Fruit fly (Drosophila melanogaster): ENCODE results near the gene ph-d.

The ph-d gene

DNA sequence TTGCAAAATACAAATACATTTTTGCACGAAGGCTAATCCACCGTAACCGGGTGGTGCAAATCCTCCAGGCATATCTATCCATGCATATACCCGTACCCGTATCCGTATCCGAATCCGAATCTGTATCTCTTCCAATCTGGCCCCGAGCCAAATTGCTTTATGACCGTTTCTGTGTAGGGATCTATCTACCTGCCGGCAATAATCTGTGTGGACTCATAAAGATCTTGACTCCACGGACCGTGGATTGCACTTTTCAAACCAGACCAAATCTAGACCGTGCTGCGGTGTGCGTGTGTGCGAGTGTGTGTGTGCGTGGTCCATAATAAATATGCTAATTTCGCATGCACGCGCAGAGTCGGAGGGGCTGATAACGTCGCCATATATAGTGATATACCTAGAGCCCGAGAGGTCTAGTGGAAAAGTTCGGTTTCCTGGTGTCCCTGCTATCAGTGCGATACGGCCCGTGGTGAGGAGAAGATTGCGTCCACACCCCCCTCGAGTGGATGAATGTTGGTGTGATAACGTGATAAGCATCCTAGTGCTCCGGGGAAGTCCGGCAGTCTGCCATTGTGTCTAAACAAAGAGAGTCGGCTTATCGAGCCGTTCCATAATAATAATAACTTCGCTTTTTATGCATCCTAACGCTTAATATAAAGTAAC, 19.3 kb upstream of the ph-d start:
- TF ChIP-seq Sox14 (GFP tag; optimal IDR thresholded peaks at IDR 0.05): peak; percentile 24
- peak; percentile 86 for TF ChIP-seq vri (GFP tag; optimal IDR thresholded peaks at IDR 0.05)
- TF ChIP-seq svp (GFP tag): peak; percentile 78
- TF ChIP-seq OdsH (GFP tag; optimal IDR thresholded peaks at IDR 0.05): no peak
- no peak for TF ChIP-seq salr (GFP tag; optimal IDR thresholded peaks at IDR 0.05)
- no peak for TF ChIP-seq dsx (GFP tag; optimal IDR thresholded peaks at IDR 0.05; ENCODE audit: poor library complexity, severe bottlenecking)

DNA sequence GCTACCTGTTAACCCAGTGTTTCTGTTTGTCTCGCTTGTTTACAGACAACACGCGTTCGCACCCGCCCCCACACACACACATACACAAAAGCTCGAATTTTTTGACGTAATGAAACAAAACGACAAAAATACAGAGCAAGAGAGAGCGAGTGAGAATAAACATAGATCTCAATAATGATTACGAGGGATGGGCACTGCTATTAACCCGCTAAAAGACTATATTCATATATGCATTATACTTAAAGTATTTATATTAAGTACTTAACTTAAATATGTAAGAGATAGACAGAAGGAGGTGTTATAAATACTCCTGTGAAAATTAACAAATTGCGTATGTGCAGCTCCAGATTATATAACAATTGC, 18.7 kb upstream of the ph-d start:
- TF ChIP-seq Ets96B (tag; optimal IDR thresholded peaks at IDR 0.05): peak; percentile 16
- peak; percentile 41 for TF ChIP-seq Hr4 (GFP tag; optimal IDR thresholded peaks at IDR 0.05)
- peak; percentile 9 for TF ChIP-seq pdm3 (GFP tag; optimal IDR thresholded peaks at IDR 0.05)
- peak; percentile 29 for TF ChIP-seq achi (GFP tag; optimal IDR thresholded peaks at IDR 0.05)
- TF ChIP-seq CG10631 (GFP tag; optimal IDR thresholded peaks at IDR 0.05): peak; percentile 30
- TF ChIP-seq Eip78C (GFP tag): peak; percentile 86
- TF ChIP-seq fd59A (GFP tag; optimal IDR thresholded peaks at IDR 0.05): no peak
- TF ChIP-seq eg (GFP tag; IDR thresholded peaks at IDR 0.05): peak; percentile 59
- peak; percentile 35; the same call in 1 of the 3 replicates for TF ChIP-seq CG6163 (GFP tag; IDR thresholded peaks at IDR 0.05)
- no peak for TF ChIP-seq lz (GFP tag; optimal IDR thresholded peaks at IDR 0.05)
- TF ChIP-seq fkh (GFP tag; optimal IDR thresholded peaks at IDR 0.05): peak; percentile 95
- peak in 1 of 2 experiments; percentile 64 for TF ChIP-seq ss (GFP tag; optimal IDR thresholded peaks at IDR 0.05)
- no peak for TF ChIP-seq Ets21C (GFP tag; optimal IDR thresholded peaks at IDR 0.05)
- TF ChIP-seq spab (GFP tag; optimal IDR thresholded peaks at IDR 0.05): no peak
- peak; percentile 37 for TF ChIP-seq CG8632 (GFP tag; optimal IDR thresholded peaks at IDR 0.05)
- TF ChIP-seq Hr39 (GFP tag; optimal IDR thresholded peaks at IDR 0.05): no peak
- peak; percentile 29 for TF ChIP-seq CG34406 (GFP tag; optimal IDR thresholded peaks at IDR 0.05)
- no peak for TF ChIP-seq Hr38 (GFP tag; optimal IDR thresholded peaks at IDR 0.05)
- TF ChIP-seq CG10669 (GFP tag; optimal IDR thresholded peaks at IDR 0.05): peak; percentile 12
- TF ChIP-seq CG6792 (GFP tag; optimal IDR thresholded peaks at IDR 0.05): peak; percentile 30
- no peak for TF ChIP-seq CG1621 (tag; optimal IDR thresholded peaks at IDR 0.05)
- TF ChIP-seq dsx (GFP tag; optimal IDR thresholded peaks at IDR 0.05; ENCODE audit: poor library complexity, severe bottlenecking): no peak
- peak; percentile 85 for TF ChIP-seq vri (GFP tag; optimal IDR thresholded peaks at IDR 0.05)
- TF ChIP-seq CG6276 (GFP tag; optimal IDR thresholded peaks at IDR 0.05): peak; percentile 59
- TF ChIP-seq svp (GFP tag): peak; percentile 75
- peak; percentile 42 for TF ChIP-seq esn (GFP tag; optimal IDR thresholded peaks at IDR 0.05)
- peak; percentile 6 for TF ChIP-seq net (GFP tag; optimal IDR thresholded peaks at IDR 0.05)
- peak; percentile 55 for TF ChIP-seq CG15336 (GFP tag; IDR thresholded peaks at IDR 0.05)
- peak; percentile 31 for TF ChIP-seq topi (GFP tag; optimal IDR thresholded peaks at IDR 0.05)
- no peak for TF ChIP-seq acj6 (GFP tag; optimal IDR thresholded peaks at IDR 0.05)
- no peak for TF ChIP-seq dac (GFP tag; optimal IDR thresholded peaks at IDR 0.05)
- TF ChIP-seq Eip75B (GFP tag; optimal IDR thresholded peaks at IDR 0.05): no peak
- TF ChIP-seq Met (GFP tag; optimal IDR thresholded peaks at IDR 0.05): peak; percentile 58
- no peak for TF ChIP-seq Smox (GFP tag; optimal IDR thresholded peaks at IDR 0.05)
- TF ChIP-seq fd85E (GFP tag; optimal IDR thresholded peaks at IDR 0.05): no peak
- TF ChIP-seq CG3919 (GFP tag; optimal IDR thresholded peaks at IDR 0.05): peak; percentile 42
- peak in 1 of 2 experiments; percentile 18 for TF ChIP-seq salr (GFP tag; optimal IDR thresholded peaks at IDR 0.05)
- TF ChIP-seq CG11762 (GFP tag; optimal IDR thresholded peaks at IDR 0.05; ENCODE audit: insufficient read depth): peak; percentile 22
- peak; percentile 1 for TF ChIP-seq CG16779 (tag; optimal IDR thresholded peaks at IDR 0.05)
- TF ChIP-seq CG3032 (tag; optimal IDR thresholded peaks at IDR 0.05): peak; percentile 36
- no peak for TF ChIP-seq Eip93F (GFP tag; optimal IDR thresholded peaks at IDR 0.05)
- peak; percentile 22 for TF ChIP-seq Blimp-1 (GFP tag; optimal IDR thresholded peaks at IDR 0.05)
- no peak for TF ChIP-seq CG8119 (GFP tag; IDR thresholded peaks at IDR 0.05)
- no peak for TF ChIP-seq CG31627 (GFP tag; optimal IDR thresholded peaks at IDR 0.05)
- no peak for TF ChIP-seq CG11294 (GFP tag; IDR thresholded peaks at IDR 0.05)
- peak; percentile 14 for TF ChIP-seq CG7368 (GFP tag; optimal IDR thresholded peaks at IDR 0.05)
- TF ChIP-seq Sox102F (GFP tag; optimal IDR thresholded peaks at IDR 0.05): peak; percentile 52

Data from whole organism, prepupa.